Worm (Caenorhabditis elegans) whole organism, midembryonic: ENCODE measurements around the gene sknr-1.

Source experiments
- T22C8.4 ChIP-seq: fragments of 200-800 bp; sonication (Bioruptor generic); IDR thresholded peaks from 2 replicates; pipeline ENCODE4 v1.3.6; 2022; ENCODE audit warnings: missing genetic modification characterization, missing compliant biosample characterization
- cog-1 ChIP-seq: sonication (generic microtip); optimal IDR thresholded peaks from 2 replicates; lab custom pipeline; 2016; ENCODE audit warnings: missing genetic modification characterization, missing compliant biosample characterization
- flt-1 ChIP-seq: fragments of 200-800 bp; sonication (Bioruptor generic); IDR thresholded peaks from 2 replicates; pipeline ENCODE4 v1.3.6; 2022; ENCODE audit warnings: missing genetic modification characterization, missing compliant biosample characterization
- klf-2 ChIP-seq: fragments of 200-800 bp; sonication (Bioruptor generic); conservative IDR thresholded peaks from 2 replicates; pipeline ENCODE4 v1.3.6; 2022; ENCODE audit warnings: missing genetic modification reagents, missing genetic modification characterization, missing compliant biosample characterization
- med-1 ChIP-seq: sonication (generic microtip); optimal IDR thresholded peaks from 2 replicates; lab custom pipeline; 2017; ENCODE audit warnings: missing genetic modification characterization, mild to moderate bottlenecking, missing compliant biosample characterization, antibody characterized with exemption, missing genetic modification reagents; ENCODE audit not compliant: insufficient read depth
- ref-1 ChIP-seq: fragments of 200-800 bp; sonication (Bioruptor generic); conservative IDR thresholded peaks from 2 replicates; pipeline ENCODE4 v1.3.6; 2022; ENCODE audit warnings: missing genetic modification reagents, missing genetic modification characterization, missing compliant biosample characterization
- tab-1 ChIP-seq: fragments of 200-800 bp; sonication (Bioruptor generic); IDR thresholded peaks from 2 replicates; pipeline ENCODE4 v1.3.6; 2022; ENCODE audit warnings: missing genetic modification characterization, missing compliant biosample characterization
- ztf-23 ChIP-seq: fragments of 200-800 bp; sonication (Bioruptor generic); IDR thresholded peaks from 2 replicates; pipeline ENCODE4 v1.3.6; 2022; ENCODE audit warnings: missing genetic modification reagents, missing genetic modification characterization, missing compliant biosample characterization
- ztf-29 ChIP-seq: fragments of 200-800 bp; sonication (Bioruptor generic); IDR thresholded peaks from 2 replicates; pipeline ENCODE4 v1.3.6; 2022; ENCODE audit warnings: missing genetic modification reagents, missing genetic modification characterization, missing compliant biosample characterization

DNA sequence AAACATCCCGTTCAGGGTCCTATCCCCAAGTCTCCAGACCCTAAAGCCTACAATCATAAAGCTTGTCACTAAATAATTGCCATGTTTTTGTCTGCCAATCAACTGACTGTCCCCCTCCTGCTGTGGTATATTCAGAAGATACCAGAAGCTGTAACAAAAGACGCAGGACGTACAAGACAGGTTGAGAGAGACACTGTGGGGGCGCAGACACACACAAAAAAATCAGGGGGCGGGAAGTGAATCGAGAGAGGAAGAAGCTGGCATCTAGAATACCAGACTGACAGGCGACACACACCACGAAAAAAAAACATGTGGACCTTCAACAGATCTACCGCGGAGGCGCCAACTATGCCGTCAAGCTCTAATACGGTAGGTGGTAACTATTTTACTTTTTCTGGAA is 45.9 kb upstream of the sknr-1 start, which contains the start of gene kel-8:
- TF ChIP-seq klf-2 (GFP tag; lab: Robert Waterston, UW): no peak
- no peak for TF ChIP-seq med-1 (GFP tag; lab: Kevin White, UChicago)
- TF ChIP-seq tab-1 (GFP tag; lab: Robert Waterston, UW): no peak
- no peak for TF ChIP-seq T22C8.4
- TF ChIP-seq cog-1: no peak
- TF ChIP-seq ref-1 (GFP tag; lab: Robert Waterston, UW): no peak
- TF ChIP-seq ztf-23 (GFP tag; lab: Robert Waterston, UW): no peak
- TF ChIP-seq flt-1 (GFP tag; lab: Robert Waterston, UW): no peak
- no peak for TF ChIP-seq ztf-29 (GFP tag; lab: Robert Waterston, UW)
